Fruit fly (Drosophila melanogaster) whole organism, embryonic: ENCODE data around the gene CG12256.

ENCODE experiments used
- CG12219 ChIP-seq: fragments of 200-800 bp; sonication (Bioruptor generic); optimal IDR thresholded peaks from 3 replicates; lab custom pipeline; 2018; ENCODE audit warnings: missing biosample characterization, mild to moderate bottlenecking, missing genetic modification characterization
- CG12769 ChIP-seq: fragments of 200-800 bp; sonication (Bioruptor generic); optimal IDR thresholded peaks from 2 replicates; lab custom pipeline; 2019; ENCODE audit warnings: missing biosample characterization, mild to moderate bottlenecking, missing genetic modification characterization, moderate library complexity
- CG13624 ChIP-seq: fragments of 200-800 bp; sonication (Bioruptor generic); optimal IDR thresholded peaks from 2 replicates; lab custom pipeline; 2016; ENCODE audit warnings: missing biosample characterization, missing genetic modification characterization
- CG1647 ChIP-seq: fragments of 200-800 bp; sonication (Bioruptor generic); optimal IDR thresholded peaks from 3 replicates; lab custom pipeline; 2016; ENCODE audit warnings: missing biosample characterization, missing genetic modification characterization
- CG16779 ChIP-seq: fragments of 200-800 bp; sonication (Bioruptor generic); IDR thresholded peaks from 2 replicates; pipeline ENCODE4 v1.3.6; 2022; ENCODE audit warnings: missing biosample characterization, missing genetic modification characterization
- CG17612 ChIP-seq: fragments of 200-800 bp; sonication (Bioruptor generic); IDR thresholded peaks from 2 replicates; pipeline ENCODE4 v1.3.6; 2022; ENCODE audit warnings: missing biosample characterization, missing genetic modification characterization
- CG17912 ChIP-seq: fragments of 200-800 bp; sonication (Bioruptor generic); optimal IDR thresholded peaks from 2 replicates; lab custom pipeline; 2018; ENCODE audit warnings: missing biosample characterization, mild to moderate bottlenecking, missing genetic modification characterization
- CG1792 ChIP-seq: fragments of 200-800 bp; sonication (Bioruptor generic); optimal IDR thresholded peaks from 2 replicates; lab custom pipeline; 2016; ENCODE audit warnings: missing biosample characterization, missing genetic modification characterization
- CG2712 ChIP-seq: fragments of 200-800 bp; optimal IDR thresholded peaks from 3 replicates; lab custom pipeline; 2019; ENCODE audit warnings: missing biosample characterization, mild to moderate bottlenecking, missing genetic modification characterization, moderate library complexity
- CG34376 ChIP-seq: fragments of 200-800 bp; sonication (Bioruptor generic); optimal IDR thresholded peaks from 2 replicates; lab custom pipeline; 2018; ENCODE audit warnings: missing biosample characterization, mild to moderate bottlenecking, missing genetic modification characterization
- CG3726 ChIP-seq: fragments of 200-800 bp; sonication (Bioruptor generic); IDR thresholded peaks from 3 replicates; pipeline ENCODE4, ENCODE4 v1.3.6; 2022; ENCODE audit warnings: missing biosample characterization, missing genetic modification characterization
- CG4360 ChIP-seq: fragments of 200-800 bp; sonication (Bioruptor generic); IDR thresholded peaks from 2 replicates; pipeline ENCODE4 v1.3.6; 2022; ENCODE audit warnings: missing biosample characterization, missing genetic modification characterization
- CG8089 ChIP-seq: fragments of 200-800 bp; sonication (Bioruptor generic); optimal IDR thresholded peaks from 3 replicates; lab custom pipeline; 2016; ENCODE audit warnings: missing biosample characterization, missing genetic modification characterization
- Chrac-16 ChIP-seq: fragments of 200-800 bp; sonication (Bioruptor generic); optimal IDR thresholded peaks from 3 replicates; lab custom pipeline; 2016; ENCODE audit warnings: missing biosample characterization, missing genetic modification characterization
- Doc3 ChIP-seq: fragments of 200-800 bp; sonication (Bioruptor generic); IDR thresholded peaks from 3 replicates; pipeline ENCODE4 v1.3.6; 2022; ENCODE audit warnings: missing biosample characterization, missing genetic modification characterization; ENCODE audit not compliant: partially characterized antibody
- Dp ChIP-seq: fragments of 200-800 bp; sonication (Bioruptor generic); optimal IDR thresholded peaks from 2 replicates; lab custom pipeline; 2018; ENCODE audit warnings: missing biosample characterization, mild to moderate bottlenecking, missing genetic modification characterization, moderate library complexity
- Drgx ChIP-seq: fragments of 200-800 bp; sonication (Bioruptor generic); IDR thresholded peaks from 2 replicates; pipeline ENCODE4 v1.3.6; 2022; ENCODE audit warnings: missing biosample characterization, missing genetic modification characterization
- E2f1 ChIP-seq: fragments of 200-800 bp; sonication (Bioruptor generic); IDR thresholded peaks from 2 replicates; pipeline ENCODE4 v1.3.6; 2022; ENCODE audit warnings: missing biosample characterization, missing genetic modification characterization
- Fer2 ChIP-seq: fragments of 200-800 bp; sonication (Bioruptor generic); optimal IDR thresholded peaks from 2 replicates; lab custom pipeline; 2018; ENCODE audit warnings: missing biosample characterization, mild to moderate bottlenecking, missing genetic modification characterization, moderate library complexity
- H15 ChIP-seq: fragments of 200-800 bp; sonication (Bioruptor generic); IDR thresholded peaks from 3 replicates; pipeline ENCODE4 v1.3.6; 2022; ENCODE audit warnings: missing biosample characterization, missing genetic modification characterization
- HLH3B ChIP-seq: fragments of 200-800 bp; sonication (Bioruptor generic); IDR thresholded peaks from 2 replicates; pipeline ENCODE4 v1.3.6; 2022; ENCODE audit warnings: missing biosample characterization, missing genetic modification characterization
- Jarid2 ChIP-seq: fragments of 200-800 bp; sonication (Bioruptor generic); optimal IDR thresholded peaks from 3 replicates; lab custom pipeline; 2017; ENCODE audit warnings: mild to moderate bottlenecking, missing biosample characterization, missing genetic modification reagents, missing genetic modification characterization
- Ptx1 ChIP-seq: fragments of 200-800 bp; sonication (Bioruptor generic); IDR thresholded peaks from 2 replicates; pipeline ENCODE4 v1.3.6; 2022; ENCODE audit warnings: missing biosample characterization, missing genetic modification characterization
- Sry-β ChIP-seq: fragments of 200-800 bp; sonication (Bioruptor generic); optimal IDR thresholded peaks from 2 replicates; lab custom pipeline; 2018; ENCODE audit warnings: missing biosample characterization, mild to moderate bottlenecking, missing genetic modification characterization, moderate library complexity
- Usf ChIP-seq: fragments of 200-800 bp; sonication (Bioruptor generic); optimal IDR thresholded peaks from 2 replicates; lab custom pipeline; 2017; ENCODE audit warnings: missing genotype, missing biosample characterization, missing genetic modification characterization
- ab ChIP-seq: fragments of 200-800 bp; sonication (Bioruptor generic); optimal IDR thresholded peaks from 2 replicates; lab custom pipeline; 2016; ENCODE audit warnings: missing biosample characterization, missing genetic modification characterization
- ase ChIP-seq: fragments of 200-800 bp; sonication (Bioruptor generic); IDR thresholded peaks from 3 replicates; pipeline ENCODE4 v1.3.6; 2022; ENCODE audit warnings: missing biosample characterization, missing genetic modification characterization
- chn ChIP-seq: fragments of 200-800 bp; sonication (Bioruptor generic); optimal IDR thresholded peaks from 2 replicates; lab custom pipeline; 2016; ENCODE audit warnings: missing biosample characterization, missing genetic modification characterization
- ems ChIP-seq: fragments of 200-800 bp; sonication (Bioruptor generic); optimal IDR thresholded peaks from 3 replicates; lab custom pipeline; 2016; ENCODE audit warnings: missing biosample characterization, missing genetic modification characterization
- en ChIP-seq: fragments of 200-800 bp; sonication (Bioruptor generic); optimal IDR thresholded peaks from 2 replicates; lab custom pipeline; 2016; ENCODE audit warnings: missing biosample characterization, missing genetic modification characterization
- eve ChIP-seq, 2 experiments: fragments of >200 bp; optimal IDR thresholded peaks; 2 replicates each; lab custom pipeline; 2017; ENCODE audit warnings: missing biosample characterization in 2 of 2, missing genetic modification characterization in 2 of 2
- fd96Cb ChIP-seq: fragments of 200-800 bp; sonication (Bioruptor generic); optimal IDR thresholded peaks from 2 replicates; lab custom pipeline; 2018; ENCODE audit warnings: missing biosample characterization, mild to moderate bottlenecking, missing genetic modification characterization, moderate library complexity
- gcm ChIP-seq: fragments of 200-800 bp; sonication (Bioruptor generic); optimal IDR thresholded peaks from 2 replicates; lab custom pipeline; 2019; ENCODE audit warnings: missing biosample characterization, mild to moderate bottlenecking, missing genetic modification characterization, moderate library complexity
- gcm2 ChIP-seq: fragments of 200-800 bp; sonication (Bioruptor generic); optimal IDR thresholded peaks from 2 replicates; lab custom pipeline; 2016; ENCODE audit warnings: missing biosample characterization, missing genetic modification characterization
- jigr1 ChIP-seq: fragments of 200-800 bp; sonication (Bioruptor generic); IDR thresholded peaks from 3 replicates; pipeline ENCODE4 v1.3.6; 2022; ENCODE audit warnings: missing biosample characterization, missing genetic modification characterization
- jumu ChIP-seq: fragments of 200-800 bp; sonication (Bioruptor generic); optimal IDR thresholded peaks from 3 replicates; lab custom pipeline; 2016; ENCODE audit warnings: missing biosample characterization, missing genetic modification characterization
- mld ChIP-seq: fragments of 200-800 bp; sonication (Bioruptor generic); IDR thresholded peaks from 3 replicates; pipeline ENCODE4 v1.3.6; 2022; ENCODE audit warnings: missing biosample characterization, missing genetic modification characterization; ENCODE audit not compliant: partially characterized antibody
- pnt ChIP-seq: fragments of 200-800 bp; sonication (Bioruptor generic); optimal IDR thresholded peaks from 3 replicates; lab custom pipeline; 2016; ENCODE audit warnings: missing biosample characterization, missing genetic modification characterization
- slbo ChIP-seq: fragments of 200-800 bp; sonication (Bioruptor generic); IDR thresholded peaks from 2 replicates; pipeline ENCODE4 v1.3.6; 2022; ENCODE audit warnings: missing biosample characterization, missing genetic modification characterization
- ssp ChIP-seq: fragments of 200-800 bp; sonication (Bioruptor generic); IDR thresholded peaks from 2 replicates; pipeline ENCODE4 v1.3.6; 2022; ENCODE audit warnings: missing biosample characterization, missing genetic modification characterization
- tap ChIP-seq: fragments of 200-800 bp; optimal IDR thresholded peaks from 3 replicates; lab custom pipeline; 2019; ENCODE audit warnings: missing biosample characterization, mild to moderate bottlenecking, missing genetic modification characterization, moderate library complexity
- tin ChIP-seq: fragments of 200-800 bp; sonication (Bioruptor generic); optimal IDR thresholded peaks from 3 replicates; lab custom pipeline; 2016; ENCODE audit warnings: missing biosample characterization, missing genetic modification characterization
- twi ChIP-seq: fragments of 200-800 bp; optimal IDR thresholded peaks from 2 replicates; lab custom pipeline; 2019; ENCODE audit warnings: missing biosample characterization, mild to moderate bottlenecking, missing genetic modification characterization, moderate library complexity
- z ChIP-seq: fragments of 200-800 bp; sonication (Bioruptor generic); IDR thresholded peaks from 3 replicates; pipeline ENCODE4 v1.3.6; 2022; ENCODE audit warnings: missing biosample characterization, missing genetic modification characterization

CG12256 gene

DNA sequence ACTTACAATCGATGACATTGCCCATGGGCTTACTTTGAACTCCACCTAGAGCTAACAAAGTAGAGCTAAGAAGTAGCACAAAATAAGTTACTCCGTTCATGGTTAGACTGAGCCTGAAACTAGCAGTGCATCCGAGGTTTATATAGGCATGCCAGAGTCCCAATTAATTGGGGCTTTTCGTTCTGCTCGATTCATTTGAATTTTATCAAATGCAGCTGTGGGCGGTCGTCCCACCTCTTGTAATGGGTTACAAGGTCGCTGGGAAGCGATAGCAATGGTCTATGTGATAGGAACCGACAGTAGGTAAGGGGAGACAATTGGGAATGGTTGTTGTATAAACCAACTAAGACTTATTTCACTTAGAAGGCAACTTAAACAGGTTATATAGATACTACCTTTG, at the start of gene CG12256:
TSS of gene CG12256 (minus strand) at position 101 of the 400 bp plus-strand sequence.
- TF ChIP-seq Doc3 (GFP tag; lab: Robert Waterston, UW): no peak
- no peak for TF ChIP-seq Dp (GFP tag; lab: Kevin White, UChicago)
- no peak for TF ChIP-seq H15 (GFP tag; lab: Robert Waterston, UW)
- no peak for TF ChIP-seq tap (tag; lab: Kevin White, UChicago)
- TF ChIP-seq ab (GFP tag; lab: Kevin White, UChicago): no peak
- no peak for TF ChIP-seq CG3726 (GFP tag; lab: Robert Waterston, UW)
- TF ChIP-seq CG17912: no peak
- no peak for TF ChIP-seq Usf (GFP tag; lab: Kevin White, UChicago)

- TF ChIP-seq z (GFP tag; lab: Robert Waterston, UW): no peak
- TF ChIP-seq Drgx (GFP tag; lab: Robert Waterston, UW): no peak
- no peak for TF ChIP-seq HLH3B (GFP tag; lab: Robert Waterston, UW)
- TF ChIP-seq Ptx1 (GFP tag; lab: Robert Waterston, UW): no peak
- no peak for TF ChIP-seq en
- TF ChIP-seq CG13624: no peak
- no peak for TF ChIP-seq CG17912
- TF ChIP-seq E2f1 (GFP tag; lab: Robert Waterston, UW): no peak
- TF ChIP-seq CG2712: no peak
Measured at dm6 chr3R:12272826-12273225, 46.7 kb upstream of the CG12256 start, which contains the start of gene Sfp87B. Gene Sfp87B, plus strand, starts transcription at chr3R:12273126.

dm6 chr3R:12270590-12270989, 44.5 kb upstream of the CG12256 start, which contains the start of gene CG17738:
Gene CG17738, plus strand, starts transcription at chr3R:12270890.
- no peak for TF ChIP-seq jigr1
- no peak for TF ChIP-seq CG17612 (GFP tag; lab: Robert Waterston, UW)
- TF ChIP-seq gcm (GFP tag; lab: Kevin White, UChicago): no peak
- no peak for TF ChIP-seq Chrac-16 (GFP tag; lab: Kevin White, UChicago)
- no peak for TF ChIP-seq CG1647 (GFP tag; lab: Kevin White, UChicago)
- TF ChIP-seq CG8089 (GFP tag; lab: Kevin White, UChicago): no peak
- no peak for TF ChIP-seq ssp (GFP tag; lab: Robert Waterston, UW)
- no peak for TF ChIP-seq slbo (GFP tag; lab: Robert Waterston, UW)
- TF ChIP-seq chn: no peak
- TF ChIP-seq CG12769: peak; percentile 13
- no peak for TF ChIP-seq CG12219 (GFP tag; lab: Kevin White, UChicago)
- TF ChIP-seq CG1792 (GFP tag; lab: Kevin White, UChicago): no peak
- TF ChIP-seq CG16779: no peak
- peak in 1 of 2 experiments; percentile 3 for TF ChIP-seq eve (GFP tag; optimal IDR thresholded peaks at IDR 0.05; lab: Kevin White, UChicago)
- TF ChIP-seq ase (GFP tag; lab: Robert Waterston, UW): no peak
- no peak for TF ChIP-seq Fer2 (tag; lab: Kevin White, UChicago)
- TF ChIP-seq Sry-β (GFP tag; lab: Kevin White, UChicago): no peak
- TF ChIP-seq, all 482 proteins: peak for 2

dm6 chr3R:12269889-12270403, 43.8 kb upstream of the CG12256 start:
- TF ChIP-seq ems (GFP tag; lab: Kevin White, UChicago) (no peak), pnt (GFP tag; lab: Kevin White, UChicago) (no peak), gcm2 (no peak), mld (GFP tag; lab: Robert Waterston, UW) (no peak), tin (GFP tag; lab: Kevin White, UChicago) (no peak), Jarid2 (GFP tag; lab: Kevin White, UChicago) (no peak), jumu (GFP tag; lab: Kevin White, UChicago) (no peak), CG34376 (GFP tag; lab: Kevin White, UChicago) (peak; percentile 42), CG4360 (no peak), twi (tag; lab: Kevin White, UChicago) (peak; percentile 12), fd96Cb (no peak), HLH3B (GFP tag; lab: Robert Waterston, UW) (no peak)
